Fruit fly (Drosophila melanogaster) whole organism, adult: ENCODE data around the gene CG7248.

Experiments used
- CG11617 ChIP-seq: fragments of 200-800 bp; sonication (Bioruptor generic); optimal IDR thresholded peaks from 2 replicates; lab custom pipeline; 2017; ENCODE audit warnings: mild to moderate bottlenecking, missing biosample characterization, missing genetic modification reagents, missing genetic modification characterization
- CG12768 ChIP-seq: fragments of 200-800 bp; sonication (Bioruptor generic); optimal IDR thresholded peaks from 2 replicates; lab custom pipeline; 2017; ENCODE audit warnings: missing biosample characterization, missing genetic modification characterization, mild to moderate bottlenecking, moderate library complexity, missing genetic modification reagents
- CG14711 ChIP-seq: fragments of 200-800 bp; sonication (Bioruptor generic); optimal IDR thresholded peaks from 2 replicates; lab custom pipeline; 2018; ENCODE audit warnings: missing biosample characterization, mild to moderate bottlenecking, missing genetic modification characterization, moderate library complexity
- CG1620 ChIP-seq: fragments of 200-800 bp; sonication (Bioruptor generic); optimal IDR thresholded peaks from 2 replicates; lab custom pipeline; 2016; ENCODE audit warnings: missing biosample characterization, missing genetic modification characterization
- CG33017 ChIP-seq: fragments of 200-800 bp; sonication (Bioruptor generic); optimal IDR thresholded peaks from 2 replicates; lab custom pipeline; 2018; ENCODE audit warnings: missing biosample characterization, mild to moderate bottlenecking, missing genetic modification characterization, moderate library complexity
- CG5204 ChIP-seq: fragments of 200-800 bp; sonication (Bioruptor generic); optimal IDR thresholded peaks from 2 replicates; lab custom pipeline; 2016; ENCODE audit warnings: missing biosample characterization, missing genetic modification characterization
- CG7045 ChIP-seq: fragments of 200-800 bp; sonication (Bioruptor generic); optimal IDR thresholded peaks from 2 replicates; lab custom pipeline; 2017; ENCODE audit warnings: missing biosample characterization, mild to moderate bottlenecking, missing genetic modification characterization
- CG7101 ChIP-seq: fragments of 200-800 bp; sonication (Bioruptor generic); optimal IDR thresholded peaks from 2 replicates; lab custom pipeline; 2018; ENCODE audit warnings: missing biosample characterization, mild to moderate bottlenecking, missing genetic modification characterization, moderate library complexity
- Clk ChIP-seq: fragments of 200-800 bp; sonication (Bioruptor generic); optimal IDR thresholded peaks from 2 replicates; lab custom pipeline; 2017; ENCODE audit warnings: missing biosample characterization, missing genetic modification characterization
- Crg-1 ChIP-seq: fragments of 200-800 bp; sonication (Bioruptor generic); optimal IDR thresholded peaks from 2 replicates; lab custom pipeline; 2016; ENCODE audit warnings: missing biosample characterization, missing genetic modification characterization
- Hr96 ChIP-seq: fragments of 200-800 bp; sonication (Bioruptor generic); optimal IDR thresholded peaks from 2 replicates; lab custom pipeline; 2016; ENCODE audit warnings: missing biosample characterization, missing genetic modification characterization
- Mnt ChIP-seq: fragments of 200-800 bp; sonication (Bioruptor generic); optimal IDR thresholded peaks from 2 replicates; lab custom pipeline; 2016; ENCODE audit warnings: missing biosample characterization, mild to moderate bottlenecking, missing genetic modification characterization
- bab1 ChIP-seq: fragments of 200-800 bp; sonication (Bioruptor generic); optimal IDR thresholded peaks from 3 replicates; lab custom pipeline; 2019; ENCODE audit warnings: missing biosample characterization, mild to moderate bottlenecking, missing genetic modification characterization, moderate library complexity
- cic ChIP-seq: fragments of 200-800 bp; sonication (Bioruptor generic); optimal IDR thresholded peaks from 2 replicates; lab custom pipeline; 2017; ENCODE audit warnings: missing biosample characterization, mild to moderate bottlenecking, missing genetic modification characterization, moderate library complexity
- cnc ChIP-seq, 2 experiments: fragments of >200 bp; optimal IDR thresholded peaks; 2 replicates each; lab custom pipeline; 2017
- kay ChIP-seq: fragments of 200-800 bp; sonication (Bioruptor generic); peaks from one replicate; lab custom pipeline; 2016; ENCODE audit warnings: missing biosample characterization, missing genetic modification characterization, borderline replicate concordance
- ovo ChIP-seq: fragments of 200-800 bp; sonication (Bioruptor generic); optimal IDR thresholded peaks from 2 replicates; lab custom pipeline; 2016; ENCODE audit warnings: missing biosample characterization, missing genetic modification characterization
- pad ChIP-seq: fragments of 200-800 bp; sonication (Bioruptor generic); optimal IDR thresholded peaks from 3 replicates; lab custom pipeline; 2017; ENCODE audit warnings: missing biosample characterization, missing genetic modification characterization, mild to moderate bottlenecking, moderate library complexity, missing genetic modification reagents
- tj ChIP-seq: fragments of 200-800 bp; sonication (Bioruptor generic); optimal IDR thresholded peaks from 3 replicates; lab custom pipeline; 2017; ENCODE audit warnings: missing biosample characterization, mild to moderate bottlenecking, missing genetic modification characterization, moderate library complexity
- toe ChIP-seq: fragments of 200-800 bp; sonication (Bioruptor generic); optimal IDR thresholded peaks from 2 replicates; lab custom pipeline; 2016; ENCODE audit warnings: missing biosample characterization, missing genetic modification characterization

The CG7248 gene

DNA sequence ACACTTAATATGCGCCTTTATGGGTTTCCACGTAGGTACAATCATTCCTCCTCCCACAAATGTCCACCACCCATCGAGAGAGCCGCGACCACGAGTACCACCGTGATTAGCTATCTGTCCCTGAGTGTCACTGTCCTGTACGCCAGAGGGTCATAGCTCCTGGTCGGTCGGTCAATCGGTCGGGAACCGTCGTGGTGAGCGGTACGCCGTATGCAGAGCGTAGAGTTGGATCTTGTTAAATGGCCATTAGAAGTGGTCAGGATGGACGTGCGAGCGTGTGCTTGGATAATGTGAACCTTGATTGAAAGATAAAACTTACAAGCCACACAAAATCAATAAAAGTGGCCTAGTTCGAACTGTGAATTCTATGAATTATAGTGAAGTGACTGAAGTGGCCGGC is 30.7 kb downstream of the CG7248 start, which contains the start of gene CG6938:
Gene CG6938 (plus strand): TSS at position 301 of the 400 bp plus-strand sequence.
- TF ChIP-seq toe (GFP tag; lab: Kevin White, UChicago) (no peak), CG5204 (GFP tag; lab: Kevin White, UChicago) (no peak), tj (GFP tag; lab: Kevin White, UChicago) (no peak), CG1620 (GFP tag; lab: Kevin White, UChicago) (no peak), kay (no peak), Clk (GFP tag; lab: Kevin White, UChicago) (no peak), CG14711 (tag; lab: Kevin White, UChicago) (no peak), CG7045 (GFP tag; lab: Kevin White, UChicago) (no peak), CG12768 (GFP tag; lab: Kevin White, UChicago) (no peak), CG7101 (tag; lab: Kevin White, UChicago) (no peak), Hr96 (no peak), ovo (GFP tag; lab: Kevin White, UChicago) (no peak), cnc (optimal IDR thresholded peaks at IDR 0.05; lab: Kevin White, UChicago) (no peak), pad (GFP tag; lab: Kevin White, UChicago) (no peak), CG33017 (tag; lab: Kevin White, UChicago) (no peak), CG11617 (GFP tag; lab: Kevin White, UChicago) (no peak), Mnt (no peak)

dm6 chr3L:11990436-11990835 is 36.6 kb downstream of the CG7248 start, which contains the start of gene CG6931:
CG6931 (plus strand) TSS chr3L:11990736.
- no peak for TF ChIP-seq Hr96
- no peak for TF ChIP-seq CG5204 (GFP tag; lab: Kevin White, UChicago)
- no peak for TF ChIP-seq CG11617 (GFP tag; lab: Kevin White, UChicago)
- no peak for TF ChIP-seq CG14711 (tag; lab: Kevin White, UChicago)
- no peak for TF ChIP-seq toe (GFP tag; lab: Kevin White, UChicago)
- no peak for TF ChIP-seq pad (GFP tag; lab: Kevin White, UChicago)
- TF ChIP-seq cnc (optimal IDR thresholded peaks at IDR 0.05; lab: Kevin White, UChicago) = no peak
- no peak for TF ChIP-seq bab1 (GFP tag; lab: Kevin White, UChicago)
- no peak for TF ChIP-seq CG12768 (GFP tag; lab: Kevin White, UChicago)
- no peak for TF ChIP-seq CG7045 (GFP tag; lab: Kevin White, UChicago)
- no peak for TF ChIP-seq kay

- TF ChIP-seq Clk (GFP tag; lab: Kevin White, UChicago) = no peak
- no peak for TF ChIP-seq CG12768 (GFP tag; lab: Kevin White, UChicago)
- no peak for TF ChIP-seq tj (GFP tag; lab: Kevin White, UChicago)
- TF ChIP-seq Mnt = peak; percentile 53
- no peak for TF ChIP-seq cnc (optimal IDR thresholded peaks at IDR 0.05; lab: Kevin White, UChicago)
- TF ChIP-seq CG14711 (tag; lab: Kevin White, UChicago) = peak; percentile 17
- TF ChIP-seq Hr96 = no peak
- peak; percentile 78 for TF ChIP-seq bab1 (GFP tag; lab: Kevin White, UChicago)
- TF ChIP-seq CG5204 (GFP tag; lab: Kevin White, UChicago) = peak; percentile 3
- no peak for TF ChIP-seq CG7045 (GFP tag; lab: Kevin White, UChicago)
- TF ChIP-seq ovo (GFP tag; lab: Kevin White, UChicago) = no peak
- no peak for TF ChIP-seq cic (GFP tag; lab: Kevin White, UChicago)
- peak; percentile 99 for TF ChIP-seq kay
- TF ChIP-seq CG1620 (GFP tag; lab: Kevin White, UChicago) = peak; percentile 27
- TF ChIP-seq toe (GFP tag; lab: Kevin White, UChicago) = peak; percentile 26
- TF ChIP-seq Crg-1 (GFP tag; lab: Kevin White, UChicago) = no peak
- TF ChIP-seq pad (GFP tag; lab: Kevin White, UChicago) = no peak
- TF ChIP-seq CG7101 (tag; lab: Kevin White, UChicago) = peak; percentile 46
- no peak for TF ChIP-seq CG33017 (tag; lab: Kevin White, UChicago)
- peak; percentile 31 for TF ChIP-seq CG11617 (GFP tag; lab: Kevin White, UChicago)
These were observed 39.1 kb downstream of the CG7248 start, which contains the start of gene viaf for dm6 chr3L:11992960-11993359. viaf (minus strand) TSS chr3L:11993179.

dm6 chr3L:11997959-11998358 is 44.1 kb downstream of the CG7248 start, which contains the start of gene Grip163:
Grip163 (minus strand) TSS chr3L:11998138.
- TF ChIP-seq CG1620 (GFP tag; lab: Kevin White, UChicago) = no peak
- no peak for TF ChIP-seq Mnt
- no peak for TF ChIP-seq CG14711 (tag; lab: Kevin White, UChicago)
- TF ChIP-seq CG5204 (GFP tag; lab: Kevin White, UChicago) = no peak

DNA sequence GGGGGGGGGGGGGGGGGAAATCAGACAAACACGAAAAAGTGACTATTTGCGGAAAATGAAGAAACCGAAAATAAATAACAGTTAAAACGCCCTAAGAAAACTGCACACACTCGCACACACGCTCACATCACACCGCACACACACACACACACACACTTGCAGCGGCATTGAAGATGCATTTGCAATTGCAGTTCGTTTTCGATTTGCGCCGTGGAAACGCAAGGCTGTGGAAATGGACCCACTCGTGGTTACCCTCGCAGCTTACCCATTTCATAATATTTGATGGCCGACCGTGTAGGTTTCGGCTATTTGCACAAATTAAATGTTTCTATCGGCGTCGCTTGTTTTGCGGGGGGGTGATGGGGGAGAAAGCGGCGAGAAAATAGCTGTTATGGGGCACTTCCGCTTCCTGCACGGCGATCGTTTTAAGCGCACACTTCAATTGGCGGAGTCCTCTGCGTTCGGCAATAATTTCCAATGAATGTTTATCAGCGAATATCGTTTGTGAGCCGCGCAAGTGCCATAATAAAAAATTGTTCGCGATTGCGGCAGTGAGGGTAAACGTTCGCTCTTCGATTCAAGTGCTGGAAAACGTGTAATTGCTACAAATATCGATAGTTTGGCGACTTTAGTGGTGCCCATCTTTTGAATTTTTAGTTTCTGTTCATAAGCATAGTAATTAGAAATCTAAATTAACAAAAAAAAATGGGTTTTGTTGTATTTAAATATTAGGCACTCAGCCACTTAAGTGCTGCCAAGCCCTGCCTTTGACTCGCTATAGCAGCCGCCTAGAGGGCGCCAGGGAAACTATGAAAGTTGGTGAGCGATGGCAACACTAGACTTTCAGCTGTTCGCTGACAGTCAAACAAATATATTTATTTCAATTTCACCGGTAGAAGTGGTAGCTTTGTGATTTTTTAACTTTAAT is 48.7 kb downstream of the CG7248 start, which contains the start of the genes Pop2 and CG6928:
Gene Pop2 (minus strand): TSS at position 595 of the 928 bp plus-strand sequence.
Gene CG6928 (plus strand): TSS at position 835 of the 928 bp plus-strand sequence.
- TF ChIP-seq Clk (GFP tag; lab: Kevin White, UChicago) (peak; percentile 68), cnc (optimal IDR thresholded peaks at IDR 0.05; lab: Kevin White, UChicago) (no peak), kay (no peak), ovo (GFP tag; lab: Kevin White, UChicago) (peak; percentile 71), Crg-1 (GFP tag; lab: Kevin White, UChicago) (peak; percentile 79), Mnt (peak; percentile 73), CG11617 (GFP tag; lab: Kevin White, UChicago) (peak; percentile 47), CG7045 (GFP tag; lab: Kevin White, UChicago) (no peak), tj (GFP tag; lab: Kevin White, UChicago) (peak; percentile 24), cic (GFP tag; lab: Kevin White, UChicago) (no peak), CG1620 (GFP tag; lab: Kevin White, UChicago) (peak; percentile 87), CG14711 (tag; lab: Kevin White, UChicago) (peak; percentile 98), Hr96 (peak; percentile 82), bab1 (GFP tag; lab: Kevin White, UChicago) (peak; percentile 27), CG12768 (GFP tag; lab: Kevin White, UChicago) (peak; percentile 38), CG5204 (GFP tag; lab: Kevin White, UChicago) (peak; percentile 82), toe (GFP tag; lab: Kevin White, UChicago) (peak; percentile 82), pad (GFP tag; lab: Kevin White, UChicago) (peak; percentile 61), CG7101 (tag; lab: Kevin White, UChicago) (peak; percentile 46), CG33017 (tag; lab: Kevin White, UChicago) (no peak)
